Worm (Caenorhabditis elegans): ENCODE data around the gene F45G2.9.

- TF ChIP-seq nhr-77 (tag; optimal IDR thresholded peaks at IDR 0.05) (peak; percentile 36), egl-27 (tag; optimal IDR thresholded peaks at IDR 0.05) (peak; percentile 62), aly-2 (tag; optimal IDR thresholded peaks at IDR 0.05) (no peak), mdl-1 (tag; optimal IDR thresholded peaks at IDR 0.05) (peak in 1 of 2 experiments; percentile 30), blmp-1 (tag; optimal IDR thresholded peaks at IDR 0.05; ENCODE audit: insufficient read depth) (peak; percentile 68), ztf-11 (tag; optimal IDR thresholded peaks at IDR 0.05) (no peak), ama-1 (optimal IDR thresholded peaks at IDR 0.05) (peak; percentile 92), zag-1 (tag; optimal IDR thresholded peaks at IDR 0.05) (peak; percentile 85), elt-1 (tag; optimal IDR thresholded peaks at IDR 0.05) (no peak), skn-1 (tag; optimal IDR thresholded peaks at IDR 0.05) (no peak)
Observed at ce11 chrIII:13462965-13463783, 26.4 kb upstream of the F45G2.9 start, which contains the start of gene ant-1.1.
